Worm (Caenorhabditis elegans) whole organism, young adult: ENCODE measurements around the gene nhr-172.

Experiments
- F23B12.7 ChIP-seq: sonication (generic microtip); optimal IDR thresholded peaks from 2 replicates; lab custom pipeline; 2017; ENCODE audit warnings: missing genetic modification characterization, mild to moderate bottlenecking, missing compliant biosample characterization, antibody characterized with exemption, moderate library complexity; ENCODE audit not compliant: insufficient read depth
- dpl-1 ChIP-seq: fragments of 150-350 bp; optimal IDR thresholded peaks from 2 replicates; lab custom pipeline; 2014; ENCODE audit warnings: missing biosample characterization, missing genetic modification reagents, missing genetic modification characterization
- unc-62 ChIP-seq: fragments of 150-350 bp; optimal IDR thresholded peaks from 2 replicates; lab custom pipeline; 2014; ENCODE audit warnings: missing biosample characterization, missing genetic modification reagents, missing genetic modification characterization

DNA sequence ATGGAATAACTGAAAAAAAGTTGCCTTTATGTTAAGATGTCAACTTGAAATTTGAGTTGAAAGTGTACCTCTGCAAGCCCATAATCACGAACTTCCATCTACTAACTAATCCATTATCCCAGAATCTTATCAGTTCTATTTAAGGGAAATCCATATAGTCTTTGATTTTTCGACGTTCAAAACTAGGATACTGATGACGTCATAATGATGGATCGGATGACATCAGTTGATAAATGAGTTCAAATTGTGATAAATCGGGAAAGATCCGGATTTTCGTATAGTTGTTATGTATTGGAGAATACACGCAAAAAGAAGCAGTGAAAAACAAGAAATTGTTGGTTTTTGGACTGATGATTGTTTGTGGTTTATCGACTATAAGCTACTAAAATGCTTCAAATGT, 34.9 kb downstream of the nhr-172 start:
- no peak for TF ChIP-seq dpl-1
- no peak for TF ChIP-seq F23B12.7 (tag; lab: Kevin White, UChicago)
- TF ChIP-seq unc-62 (GFP tag; lab: Kevin White, UChicago) = no peak
